Fruit fly (Drosophila melanogaster) whole organism, embryonic: ENCODE measurements around the gene CG3603.

ENCODE experiments used
- Adf1 ChIP-seq: fragments of 200-800 bp; sonication (Bioruptor generic); IDR thresholded peaks from 2 replicates; pipeline ENCODE4 v1.3.6; 2022; ENCODE audit warnings: missing biosample characterization, missing genetic modification characterization
- Awh ChIP-seq: fragments of 200-800 bp; sonication (Bioruptor generic); IDR thresholded peaks from 2 replicates; pipeline ENCODE4, ENCODE4 v1.3.6; 2022; ENCODE audit warnings: missing biosample characterization, missing genetic modification characterization
- BEAF-32 ChIP-seq: fragments of 200-800 bp; sonication (Bioruptor generic); optimal IDR thresholded peaks from 3 replicates; lab custom pipeline; 2017; ENCODE audit warnings: missing biosample characterization, missing genetic modification characterization, mild to moderate bottlenecking, moderate library complexity, missing genetic modification reagents
- CG10979 ChIP-seq: fragments of 200-800 bp; sonication (Bioruptor generic); optimal IDR thresholded peaks from 2 replicates; lab custom pipeline; 2018; ENCODE audit warnings: missing biosample characterization, mild to moderate bottlenecking, missing genetic modification characterization, moderate library complexity
- CG11398 ChIP-seq: fragments of 200-800 bp; sonication (Bioruptor generic); optimal IDR thresholded peaks from 2 replicates; lab custom pipeline; 2016; ENCODE audit warnings: missing biosample characterization, missing genetic modification characterization
- CG11560 ChIP-seq: fragments of 200-800 bp; sonication (Bioruptor generic); IDR thresholded peaks from 3 replicates; pipeline ENCODE4 v1.3.6; 2022; ENCODE audit warnings: missing biosample characterization, missing genetic modification characterization
- CG14667 ChIP-seq: fragments of 200-800 bp; sonication (Bioruptor generic); IDR thresholded peaks from 2 replicates; pipeline ENCODE4 v1.3.6; 2022; ENCODE audit warnings: missing biosample characterization, missing genetic modification characterization
- CG15073 ChIP-seq: fragments of 200-800 bp; sonication (Bioruptor generic); optimal IDR thresholded peaks from 2 replicates; lab custom pipeline; 2016; ENCODE audit warnings: missing biosample characterization, missing genetic modification characterization
- CG15479 ChIP-seq: fragments of 200-800 bp; sonication (Bioruptor generic); optimal IDR thresholded peaks from 3 replicates; lab custom pipeline; 2019; ENCODE audit warnings: missing biosample characterization, mild to moderate bottlenecking, missing genetic modification characterization, moderate library complexity
- CG1647 ChIP-seq: fragments of 200-800 bp; sonication (Bioruptor generic); optimal IDR thresholded peaks from 3 replicates; lab custom pipeline; 2016; ENCODE audit warnings: missing biosample characterization, missing genetic modification characterization
- CG17385 ChIP-seq: fragments of 200-800 bp; sonication (Bioruptor generic); optimal IDR thresholded peaks from 3 replicates; lab custom pipeline; 2018; ENCODE audit warnings: missing biosample characterization, mild to moderate bottlenecking, missing genetic modification characterization
- CG17612 ChIP-seq: fragments of 200-800 bp; sonication (Bioruptor generic); IDR thresholded peaks from 2 replicates; pipeline ENCODE4 v1.3.6; 2022; ENCODE audit warnings: missing biosample characterization, missing genetic modification characterization
- CG2199 ChIP-seq: fragments of 200-800 bp; sonication (Bioruptor generic); IDR thresholded peaks from 3 replicates; pipeline ENCODE4 v1.3.6; 2022; ENCODE audit warnings: missing biosample characterization, missing genetic modification characterization
- CG30431 ChIP-seq: fragments of 200-800 bp; sonication (Bioruptor generic); optimal IDR thresholded peaks from 2 replicates; lab custom pipeline; 2017; ENCODE audit warnings: missing biosample characterization, missing genetic modification characterization
- CG42726 ChIP-seq: fragments of 200-800 bp; sonication (Bioruptor generic); IDR thresholded peaks from 2 replicates; pipeline ENCODE4 v1.3.6; 2022; ENCODE audit warnings: missing biosample characterization, missing genetic modification characterization; ENCODE audit not compliant: partially characterized antibody
- CG4360 ChIP-seq: fragments of 200-800 bp; sonication (Bioruptor generic); IDR thresholded peaks from 2 replicates; pipeline ENCODE4 v1.3.6; 2022; ENCODE audit warnings: missing biosample characterization, missing genetic modification characterization
- CG4404 ChIP-seq: fragments of 200-800 bp; sonication (Bioruptor generic); IDR thresholded peaks from 2 replicates; pipeline ENCODE4 v1.3.6; 2022; ENCODE audit warnings: missing biosample characterization, missing genetic modification characterization
- CG7556 ChIP-seq: fragments of 200-800 bp; sonication (Bioruptor generic); optimal IDR thresholded peaks from 2 replicates; lab custom pipeline; 2017; ENCODE audit warnings: missing biosample characterization, mild to moderate bottlenecking, missing genetic modification characterization
- CG9876 ChIP-seq: fragments of 200-800 bp; sonication (Bioruptor generic); optimal IDR thresholded peaks from 2 replicates; lab custom pipeline; 2016; ENCODE audit warnings: missing biosample characterization, missing genetic modification characterization
- CG9932 ChIP-seq: fragments of 200-800 bp; sonication (Bioruptor generic); IDR thresholded peaks from 2 replicates; pipeline ENCODE4 v1.3.6; 2022; ENCODE audit warnings: missing biosample characterization, missing genetic modification characterization
- Dbx ChIP-seq: fragments of 200-800 bp; sonication (Bioruptor generic); IDR thresholded peaks from 3 replicates; pipeline ENCODE4 v1.3.6; 2022; ENCODE audit warnings: missing biosample characterization, missing genetic modification characterization
- Deaf1 ChIP-seq: fragments of 200-800 bp; optimal IDR thresholded peaks from 3 replicates; lab custom pipeline; 2019; ENCODE audit warnings: missing biosample characterization, mild to moderate bottlenecking, missing genetic modification characterization, moderate library complexity
- Drgx ChIP-seq: fragments of 200-800 bp; sonication (Bioruptor generic); IDR thresholded peaks from 2 replicates; pipeline ENCODE4 v1.3.6; 2022; ENCODE audit warnings: missing biosample characterization, missing genetic modification characterization
- Fer2 ChIP-seq: fragments of 200-800 bp; sonication (Bioruptor generic); optimal IDR thresholded peaks from 2 replicates; lab custom pipeline; 2018; ENCODE audit warnings: missing biosample characterization, mild to moderate bottlenecking, missing genetic modification characterization, moderate library complexity
- HHEX ChIP-seq: fragments of 200-800 bp; sonication (Bioruptor generic); optimal IDR thresholded peaks from 3 replicates; lab custom pipeline; 2017; ENCODE audit warnings: missing biosample characterization, mild to moderate bottlenecking, missing genetic modification characterization, missing genetic modification reagents
- Kr ChIP-seq: fragments of 200-800 bp; sonication (Bioruptor generic); optimal IDR thresholded peaks from 2 replicates; lab custom pipeline; 2017; ENCODE audit warnings: missing biosample characterization, mild to moderate bottlenecking, missing genetic modification characterization
- Lpt ChIP-seq: fragments of >200 bp; optimal IDR thresholded peaks from 2 replicates; lab custom pipeline; 2018; ENCODE audit warnings: missing biosample characterization, missing genetic modification characterization
- Med ChIP-seq: fragments of 200-800 bp; sonication (Bioruptor generic); peaks from one replicate; lab custom pipeline; 2016; ENCODE audit warnings: missing biosample characterization, missing genetic modification characterization, mild to moderate bottlenecking, inconsistent platforms, moderate library complexity
- Neu2 ChIP-seq: fragments of 200-800 bp; sonication (Bioruptor generic); optimal IDR thresholded peaks from 3 replicates; lab custom pipeline; 2016; ENCODE audit warnings: missing biosample characterization, missing genetic modification characterization, borderline replicate concordance
- Nf-YA ChIP-seq: fragments of 200-800 bp; sonication (Bioruptor generic); IDR thresholded peaks from 2 replicates; pipeline ENCODE4 v1.3.6; 2022; ENCODE audit warnings: missing biosample characterization, missing genetic modification characterization
- Side ChIP-seq: fragments of 200-800 bp; sonication (Bioruptor generic); optimal IDR thresholded peaks from 2 replicates; lab custom pipeline; 2016; ENCODE audit warnings: missing biosample characterization, missing genetic modification characterization
- TFAM ChIP-seq: fragments of 200-800 bp; sonication (Bioruptor generic); optimal IDR thresholded peaks from 2 replicates; lab custom pipeline; 2017; ENCODE audit warnings: missing biosample characterization, missing genetic modification characterization, inconsistent platforms
- abd-A ChIP-seq: fragments of 200-800 bp; sonication (Bioruptor generic); optimal IDR thresholded peaks from 3 replicates; lab custom pipeline; 2019; ENCODE audit warnings: missing biosample characterization, mild to moderate bottlenecking, missing genetic modification characterization, moderate library complexity
- amos ChIP-seq: fragments of 200-800 bp; sonication (Bioruptor generic); IDR thresholded peaks from 2 replicates; pipeline ENCODE4 v1.3.6; 2022; ENCODE audit warnings: missing biosample characterization, missing genetic modification characterization; ENCODE audit not compliant: partially characterized antibody
- ap ChIP-seq: fragments of 200-800 bp; sonication (Bioruptor generic); IDR thresholded peaks from 2 replicates; pipeline ENCODE4 v1.3.6; 2022; ENCODE audit warnings: missing biosample characterization, missing genetic modification characterization
- bbx ChIP-seq: fragments of 200-800 bp; sonication (Bioruptor generic); IDR thresholded peaks from 2 replicates; pipeline ENCODE4 v1.3.6; 2022; ENCODE audit warnings: missing biosample characterization, missing genetic modification characterization; ENCODE audit not compliant: partially characterized antibody
- br ChIP-seq: fragments of >200 bp; optimal IDR thresholded peaks from 2 replicates; lab custom pipeline; 2017
- da ChIP-seq: fragments of 200-800 bp; sonication (Bioruptor generic); optimal IDR thresholded peaks from 2 replicates; lab custom pipeline; 2016; ENCODE audit warnings: missing biosample characterization, missing genetic modification characterization
- danr ChIP-seq: fragments of 200-800 bp; sonication (Bioruptor generic); IDR thresholded peaks from 2 replicates; pipeline ENCODE4 v1.3.6; 2022; ENCODE audit warnings: missing biosample characterization, missing genetic modification characterization
- en ChIP-seq: fragments of 200-800 bp; sonication (Bioruptor generic); optimal IDR thresholded peaks from 2 replicates; lab custom pipeline; 2016; ENCODE audit warnings: missing biosample characterization, missing genetic modification characterization
- fd102C ChIP-seq: fragments of 200-800 bp; sonication (Bioruptor generic); optimal IDR thresholded peaks from 2 replicates; lab custom pipeline; 2018; ENCODE audit warnings: missing biosample characterization, mild to moderate bottlenecking, missing genetic modification characterization, moderate library complexity
- fd64A ChIP-seq: fragments of 200-800 bp; sonication (Bioruptor generic); optimal IDR thresholded peaks from 3 replicates; lab custom pipeline; 2018; ENCODE audit warnings: missing biosample characterization, mild to moderate bottlenecking, missing genetic modification characterization
- mld ChIP-seq: fragments of 200-800 bp; sonication (Bioruptor generic); IDR thresholded peaks from 3 replicates; pipeline ENCODE4 v1.3.6; 2022; ENCODE audit warnings: missing biosample characterization, missing genetic modification characterization; ENCODE audit not compliant: partially characterized antibody
- nau ChIP-seq: fragments of 200-800 bp; sonication (Bioruptor generic); optimal IDR thresholded peaks from 3 replicates; lab custom pipeline; 2017; ENCODE audit warnings: missing biosample characterization, mild to moderate bottlenecking, missing genetic modification characterization, missing genetic modification reagents
- pan ChIP-seq, 4 experiments: fragments of >200 bp in 3 of 4; fragments of 200-800 bp in 1 of 4; sonication (Bioruptor generic) in 1 of 4; optimal IDR thresholded peaks in 3 of 4; IDR thresholded peaks in 1 of 4; 2 replicates each; pipeline versions ENCODE4 v1.3.6 to Lab custom; 2017 to 2022; ENCODE audit warnings: missing biosample characterization in 2 of 4, missing genetic modification characterization in 2 of 4, mixed read lengths in 1 of 4
- pum ChIP-seq: fragments of 200-800 bp; sonication (Bioruptor generic); optimal IDR thresholded peaks from 2 replicates; lab custom pipeline; 2016; ENCODE audit warnings: missing biosample characterization, missing genetic modification characterization
- salm ChIP-seq: fragments of 200-800 bp; sonication (Bioruptor generic); optimal IDR thresholded peaks from 2 replicates; lab custom pipeline; 2018; ENCODE audit warnings: missing biosample characterization, mild to moderate bottlenecking, missing genetic modification characterization
- twi ChIP-seq: fragments of 200-800 bp; optimal IDR thresholded peaks from 2 replicates; lab custom pipeline; 2019; ENCODE audit warnings: missing biosample characterization, mild to moderate bottlenecking, missing genetic modification characterization, moderate library complexity
- unpg ChIP-seq: fragments of 200-800 bp; sonication (Bioruptor generic); optimal IDR thresholded peaks from 3 replicates; lab custom pipeline; 2018; ENCODE audit warnings: missing biosample characterization, mild to moderate bottlenecking, missing genetic modification characterization, moderate library complexity
- vvl ChIP-seq: fragments of 200-800 bp; sonication (Bioruptor generic); IDR thresholded peaks from 2 replicates; pipeline ENCODE4 v1.3.6; 2022; ENCODE audit warnings: missing biosample characterization, missing genetic modification characterization
- zen ChIP-seq: fragments of 200-800 bp; sonication (Bioruptor generic); optimal IDR thresholded peaks from 3 replicates; lab custom pipeline; 2018; ENCODE audit warnings: missing biosample characterization, mild to moderate bottlenecking, missing genetic modification characterization, moderate library complexity

CG3603 gene

DNA sequence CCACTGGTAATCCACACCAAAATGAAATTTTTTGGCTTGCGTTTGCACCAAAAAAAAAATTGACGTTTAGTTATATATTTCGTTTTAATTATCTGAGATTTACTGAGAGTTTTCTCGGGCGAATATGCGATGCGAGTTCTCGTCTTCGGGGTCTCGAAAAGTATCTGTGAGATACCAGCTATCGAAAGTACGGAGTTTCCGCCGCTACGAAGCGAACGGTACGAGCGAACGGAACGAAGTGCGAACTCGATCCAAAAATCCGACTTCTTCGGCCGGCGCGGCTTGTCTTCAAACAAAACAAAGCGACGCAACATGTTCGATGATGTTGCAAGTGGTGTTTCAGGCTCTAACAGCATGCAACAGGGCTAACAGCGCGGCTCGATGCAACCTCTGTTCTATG is 25.8 kb downstream of the CG3603 start, which contains the start of gene rst (continued):
- TF ChIP-seq TFAM (GFP tag; lab: Kevin White, UChicago) (no peak), amos (GFP tag; lab: Robert Waterston, UW) (no peak; the same call in 1 of the 2 replicates), CG4360 (GFP tag; lab: Robert Waterston, UW) (0 out of 2 replicates have a peak, but pooled peaks have one; percentile 29), CG9876 (no peak), salm (no peak), Drgx (GFP tag; lab: Robert Waterston, UW) (no peak), unpg (GFP tag; lab: Kevin White, UChicago) (no peak), CG15479 (GFP tag; lab: Kevin White, UChicago) (no peak), ap (no peak), pan (optimal IDR thresholded peaks at IDR 0.05; lab: Kevin White, UChicago) (no peak), pan (GFP tag; optimal IDR thresholded peaks at IDR 0.05 in 1 of 2, IDR thresholded peaks at IDR 0.05 in 1 of 2) (no peak), CG7556 (GFP tag; lab: Kevin White, UChicago) (no peak), Fer2 (tag; lab: Kevin White, UChicago) (no peak), CG11560 (tag; lab: Robert Waterston, UW) (no peak), Nf-YA (GFP tag; lab: Robert Waterston, UW) (no peak), Kr (GFP tag; lab: Kevin White, UChicago) (no peak), Deaf1 (tag; lab: Kevin White, UChicago) (peak; percentile 85), pum (GFP tag; lab: Kevin White, UChicago) (no peak), twi (tag; lab: Kevin White, UChicago) (no peak), CG9932 (GFP tag; lab: Robert Waterston, UW) (no peak), mld (GFP tag; lab: Robert Waterston, UW) (no peak), Side (GFP tag; lab: Kevin White, UChicago) (no peak), bbx (GFP tag; lab: Robert Waterston, UW) (peak; percentile 48; the same call in 1 of the 2 replicates), HHEX (no peak), CG17612 (no peak), br (lab: Kevin White, UChicago) (no peak), Lpt (GFP tag; lab: Kevin White, UChicago) (no peak), BEAF-32 (GFP tag; lab: Kevin White, UChicago) (no peak), CG15073 (GFP tag; lab: Kevin White, UChicago) (no peak), fd64A (no peak), CG30431 (GFP tag; lab: Kevin White, UChicago) (no peak), Neu2 (GFP tag; lab: Kevin White, UChicago) (no peak), CG14667 (GFP tag; lab: Robert Waterston, UW) (no peak), Adf1 (no peak), CG1647 (GFP tag; lab: Kevin White, UChicago) (no peak), nau (GFP tag; lab: Kevin White, UChicago) (peak; percentile 28), fd102C (GFP tag; lab: Kevin White, UChicago) (no peak), CG2199 (GFP tag; lab: Robert Waterston, UW) (peak; percentile 33; the same call in 2 of the 3 replicates), zen (tag; lab: Kevin White, UChicago) (no peak), en (GFP tag; lab: Kevin White, UChicago) (no peak), CG17385 (GFP tag; lab: Kevin White, UChicago) (no peak), CG10979 (no peak), Dbx (GFP tag; lab: Robert Waterston, UW) (no peak), CG4404 (GFP tag; lab: Robert Waterston, UW) (no peak), CG42726 (GFP tag; lab: Robert Waterston, UW) (peak; percentile 54; the same call in 1 of the 2 replicates), danr (GFP tag; lab: Robert Waterston, UW) (no peak), abd-A (tag; lab: Kevin White, UChicago) (peak; percentile 51), Med (GFP tag; lab: Kevin White, UChicago) (peak; percentile 68), CG11398 (no peak), da (GFP tag; lab: Kevin White, UChicago) (no peak), Awh (peak; percentile 44; the same call in 1 of the 2 replicates), vvl (GFP tag; lab: Robert Waterston, UW) (peak; percentile 40)
